Worm (Caenorhabditis elegans): ENCODE results near the gene drl-1.
A peak's percentile ranks its signal among the peaks of the same experiment; 100 is the strongest.

Gene drl-1

DNA sequence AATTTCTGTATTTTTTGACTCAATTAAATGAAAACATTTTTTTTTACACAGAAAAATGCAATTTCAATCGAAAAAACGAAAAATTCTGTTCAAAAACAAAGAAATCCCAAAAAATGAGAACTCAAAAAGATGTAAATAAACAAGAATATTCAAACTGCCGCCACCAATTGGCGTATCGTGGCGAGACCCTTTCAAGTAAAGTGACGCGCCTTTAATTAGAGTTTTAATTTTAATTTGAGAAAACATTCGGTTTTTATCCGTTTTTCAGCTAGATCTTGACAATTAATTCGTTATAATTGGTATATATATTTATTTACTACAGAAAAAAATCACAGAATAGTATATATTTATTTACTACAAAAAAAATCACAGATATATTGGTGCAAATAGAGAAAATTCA, 54.7 kb downstream of the drl-1 start:
- TF ChIP-seq D1046.2 (GFP tag; IDR thresholded peaks at IDR 0.05) (no peak), dmd-6 (GFP tag; IDR thresholded peaks at IDR 0.05) (no peak), daf-8 (GFP tag; IDR thresholded peaks at IDR 0.05) (no peak), aly-2 (tag; optimal IDR thresholded peaks at IDR 0.05) (no peak), daf-16 (GFP tag; optimal IDR thresholded peaks at IDR 0.05) (no peak), daf-16 (tag; optimal IDR thresholded peaks at IDR 0.05) (peak; percentile 4), unc-130 (GFP tag; optimal IDR thresholded peaks at IDR 0.05) (peak; percentile 27), aha-1 (tag) (peak; percentile 56), unc-62 (GFP tag; optimal IDR thresholded peaks at IDR 0.05 in 1 of 2) (peak in 1 of 2 experiments; percentile 67), unc-62 (tag; optimal IDR thresholded peaks at IDR 0.05) (no peak), F49E8.2 (tag; optimal IDR thresholded peaks at IDR 0.05; ENCODE audit: borderline replicate concordance) (peak; percentile 21), lin-38 (GFP tag; IDR thresholded peaks at IDR 0.05) (peak; percentile 30; the same call in 1 of the 2 replicates)
